Worm (Caenorhabditis elegans) whole organism, midembryonic: Measurements from ENCODE around the gene pdhk-2.

Experiments
- cog-1 ChIP-seq: sonication (generic microtip); optimal IDR thresholded peaks from 2 replicates; lab custom pipeline; 2016; ENCODE audit warnings: missing genetic modification characterization, missing compliant biosample characterization
- flt-1 ChIP-seq: fragments of 200-800 bp; sonication (Bioruptor generic); IDR thresholded peaks from 2 replicates; pipeline ENCODE4 v1.3.6; 2022; ENCODE audit warnings: missing genetic modification characterization, missing compliant biosample characterization
- klf-2 ChIP-seq: fragments of 200-800 bp; sonication (Bioruptor generic); conservative IDR thresholded peaks from 2 replicates; pipeline ENCODE4 v1.3.6; 2022; ENCODE audit warnings: missing genetic modification reagents, missing genetic modification characterization, missing compliant biosample characterization
- med-1 ChIP-seq: sonication (generic microtip); optimal IDR thresholded peaks from 2 replicates; lab custom pipeline; 2017; ENCODE audit warnings: missing genetic modification characterization, mild to moderate bottlenecking, missing compliant biosample characterization, antibody characterized with exemption, missing genetic modification reagents; ENCODE audit not compliant: insufficient read depth
- ref-1 ChIP-seq: fragments of 200-800 bp; sonication (Bioruptor generic); conservative IDR thresholded peaks from 2 replicates; pipeline ENCODE4 v1.3.6; 2022; ENCODE audit warnings: missing genetic modification reagents, missing genetic modification characterization, missing compliant biosample characterization
- tab-1 ChIP-seq: fragments of 200-800 bp; sonication (Bioruptor generic); IDR thresholded peaks from 2 replicates; pipeline ENCODE4 v1.3.6; 2022; ENCODE audit warnings: missing genetic modification characterization, missing compliant biosample characterization
- ztf-23 ChIP-seq: fragments of 200-800 bp; sonication (Bioruptor generic); IDR thresholded peaks from 2 replicates; pipeline ENCODE4 v1.3.6; 2022; ENCODE audit warnings: missing genetic modification reagents, missing genetic modification characterization, missing compliant biosample characterization
- ztf-29 ChIP-seq: fragments of 200-800 bp; sonication (Bioruptor generic); IDR thresholded peaks from 2 replicates; pipeline ENCODE4 v1.3.6; 2022; ENCODE audit warnings: missing genetic modification reagents, missing genetic modification characterization, missing compliant biosample characterization

ce11 chrIII:8689655-8690054, 51.6 kb downstream of the pdhk-2 start, which contains the start of gene B0303.4:
- TF ChIP-seq flt-1 (GFP tag; lab: Robert Waterston, UW) (no peak), klf-2 (no peak), ztf-23 (GFP tag; lab: Robert Waterston, UW) (no peak), med-1 (no peak), cog-1 (tag; lab: Kevin White, UChicago) (no peak), ref-1 (GFP tag; lab: Robert Waterston, UW) (no peak), ztf-29 (GFP tag; lab: Robert Waterston, UW) (no peak), tab-1 (GFP tag; lab: Robert Waterston, UW) (no peak)
